Fruit fly (Drosophila melanogaster) whole organism, embryonic: ENCODE measurements around the gene SrpRbeta.
A peak's percentile ranks its signal among the peaks of the same experiment; 100 is the strongest.

Source experiments
- CG10147 ChIP-seq: fragments of 200-800 bp; sonication (Bioruptor generic); optimal IDR thresholded peaks from 2 replicates; lab custom pipeline; 2019; ENCODE audit warnings: missing biosample characterization, mild to moderate bottlenecking, missing genetic modification characterization, moderate library complexity
- CG11093 ChIP-seq: fragments of 200-800 bp; sonication (Bioruptor generic); IDR thresholded peaks from 3 replicates; pipeline ENCODE4 v1.3.6; 2022; ENCODE audit warnings: missing biosample characterization, missing genetic modification characterization
- Neu2 ChIP-seq: fragments of 200-800 bp; sonication (Bioruptor generic); optimal IDR thresholded peaks from 3 replicates; lab custom pipeline; 2016; ENCODE audit warnings: missing biosample characterization, missing genetic modification characterization, borderline replicate concordance
- TFAM ChIP-seq: fragments of 200-800 bp; sonication (Bioruptor generic); optimal IDR thresholded peaks from 2 replicates; lab custom pipeline; 2017; ENCODE audit warnings: missing biosample characterization, missing genetic modification characterization, inconsistent platforms
- abd-A ChIP-seq: fragments of 200-800 bp; sonication (Bioruptor generic); optimal IDR thresholded peaks from 3 replicates; lab custom pipeline; 2019; ENCODE audit warnings: missing biosample characterization, mild to moderate bottlenecking, missing genetic modification characterization, moderate library complexity
- gro ChIP-seq: fragments of 200-800 bp; sonication (Bioruptor generic); optimal IDR thresholded peaks from 2 replicates; lab custom pipeline; 2016; ENCODE audit warnings: missing biosample characterization, missing genetic modification characterization
- sisA ChIP-seq: fragments of 200-800 bp; sonication (Bioruptor generic); IDR thresholded peaks from 2 replicates; pipeline ENCODE4 v1.3.6; 2022; ENCODE audit warnings: missing biosample characterization, missing genetic modification characterization

DNA sequence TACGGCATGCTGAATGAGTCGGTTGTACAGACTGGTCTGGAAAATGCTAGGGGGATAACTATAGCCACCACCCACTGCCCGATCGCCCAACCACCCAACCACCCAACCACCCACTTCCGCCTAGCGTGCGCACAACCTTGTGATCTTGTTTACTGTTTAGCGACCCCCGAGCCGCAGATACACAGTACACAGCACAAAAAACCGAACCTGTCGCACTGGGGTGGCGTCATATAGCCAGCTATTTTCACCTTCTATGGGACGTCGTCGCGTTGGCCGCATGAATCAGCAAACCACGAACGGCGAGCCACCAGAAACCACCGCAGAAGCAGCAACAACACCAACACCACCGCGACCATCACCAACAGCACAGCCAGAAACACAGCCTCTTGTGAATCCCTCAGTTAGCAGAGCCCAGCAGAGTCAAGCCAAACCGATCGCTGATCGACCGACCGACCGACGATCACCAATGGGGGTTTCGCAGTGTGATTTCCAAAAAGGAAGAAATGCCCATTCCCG lies 44.9 kb downstream of the SrpRbeta start:
- peak; percentile 25 for TF ChIP-seq CG10147 (GFP tag; lab: Kevin White, UChicago)
- TF ChIP-seq gro (GFP tag; lab: Kevin White, UChicago) = no peak
- TF ChIP-seq CG11093 (GFP tag; lab: Robert Waterston, UW) = no peak
- TF ChIP-seq TFAM = no peak
- TF ChIP-seq sisA (GFP tag; lab: Robert Waterston, UW) = no peak
- TF ChIP-seq abd-A = no peak
- TF ChIP-seq Neu2 (GFP tag; lab: Kevin White, UChicago) = no peak
